Fruit fly (Drosophila melanogaster) whole organism, embryonic: ENCODE measurements around the gene Galphai.
A peak's percentile ranks its signal among the peaks of the same experiment; 100 is the strongest.

Experiments used
- Atf3 ChIP-seq: fragments of 200-800 bp; sonication (Bioruptor generic); optimal IDR thresholded peaks from 3 replicates; lab custom pipeline; 2016; ENCODE audit warnings: missing biosample characterization, missing genetic modification characterization
- CG10267 ChIP-seq: fragments of 200-800 bp; sonication (Bioruptor generic); optimal IDR thresholded peaks from 2 replicates; lab custom pipeline; 2018; ENCODE audit warnings: missing biosample characterization, mild to moderate bottlenecking, missing genetic modification characterization, moderate library complexity
- CG10321 ChIP-seq: fragments of 200-800 bp; sonication (Bioruptor generic); IDR thresholded peaks from 2 replicates; pipeline ENCODE4 v1.3.6; 2022; ENCODE audit warnings: missing biosample characterization, missing genetic modification characterization
- CG10431 ChIP-seq: fragments of 200-800 bp; sonication (Bioruptor generic); optimal IDR thresholded peaks from 3 replicates; lab custom pipeline; 2018; ENCODE audit warnings: missing biosample characterization, mild to moderate bottlenecking, missing genetic modification characterization
- CG10543 ChIP-seq: fragments of 200-800 bp; sonication (Bioruptor generic); optimal IDR thresholded peaks from 3 replicates; lab custom pipeline; 2017; ENCODE audit warnings: missing biosample characterization, mild to moderate bottlenecking, missing genetic modification characterization, moderate library complexity
- CG11504 ChIP-seq: fragments of 200-800 bp; sonication (Bioruptor generic); optimal IDR thresholded peaks from 3 replicates; lab custom pipeline; 2019; ENCODE audit warnings: missing biosample characterization, mild to moderate bottlenecking, missing genetic modification characterization, moderate library complexity
- CG12299 ChIP-seq: fragments of 200-800 bp; sonication (Bioruptor generic); optimal IDR thresholded peaks from 2 replicates; lab custom pipeline; 2018; ENCODE audit warnings: missing biosample characterization, mild to moderate bottlenecking, missing genetic modification characterization
- CG12659 ChIP-seq: fragments of 200-800 bp; sonication (Bioruptor generic); optimal IDR thresholded peaks from 3 replicates; lab custom pipeline; 2017; ENCODE audit warnings: mild to moderate bottlenecking, missing biosample characterization, missing genetic modification reagents, missing genetic modification characterization
- CG13296 ChIP-seq: fragments of 200-800 bp; sonication (Bioruptor generic); optimal IDR thresholded peaks from 3 replicates; lab custom pipeline; 2018; ENCODE audit warnings: missing biosample characterization, mild to moderate bottlenecking, missing genetic modification characterization
- CG15514 ChIP-seq: fragments of 200-800 bp; sonication (Bioruptor generic); optimal IDR thresholded peaks from 3 replicates; lab custom pipeline; 2017; ENCODE audit warnings: missing biosample characterization, missing genetic modification characterization, mild to moderate bottlenecking, moderate library complexity, missing genetic modification reagents
- CG1602 ChIP-seq: fragments of 200-800 bp; sonication (Bioruptor generic); optimal IDR thresholded peaks from 3 replicates; lab custom pipeline; 2016; ENCODE audit warnings: missing biosample characterization, missing genetic modification characterization
- CG16813 ChIP-seq: fragments of 200-800 bp; sonication (Bioruptor generic); IDR thresholded peaks from 3 replicates; pipeline ENCODE4 v1.3.6; 2022; ENCODE audit warnings: missing biosample characterization, missing genetic modification characterization; ENCODE audit not compliant: partially characterized antibody
- CG17186 ChIP-seq: fragments of 200-800 bp; sonication (Bioruptor generic); optimal IDR thresholded peaks from 3 replicates; lab custom pipeline; 2017; ENCODE audit warnings: missing biosample characterization, missing genetic modification reagents, missing genetic modification characterization
- CG17568 ChIP-seq: fragments of 200-800 bp; sonication (Bioruptor generic); optimal IDR thresholded peaks from 2 replicates; lab custom pipeline; 2018; ENCODE audit warnings: missing biosample characterization, mild to moderate bottlenecking, missing genetic modification characterization, moderate library complexity
- CG17912 ChIP-seq: fragments of 200-800 bp; sonication (Bioruptor generic); optimal IDR thresholded peaks from 2 replicates; lab custom pipeline; 2018; ENCODE audit warnings: missing biosample characterization, mild to moderate bottlenecking, missing genetic modification characterization
- CG2199 ChIP-seq: fragments of 200-800 bp; sonication (Bioruptor generic); IDR thresholded peaks from 3 replicates; pipeline ENCODE4 v1.3.6; 2022; ENCODE audit warnings: missing biosample characterization, missing genetic modification characterization
- CG2712 ChIP-seq: fragments of 200-800 bp; optimal IDR thresholded peaks from 3 replicates; lab custom pipeline; 2019; ENCODE audit warnings: missing biosample characterization, mild to moderate bottlenecking, missing genetic modification characterization, moderate library complexity
- CG4424 ChIP-seq: fragments of 200-800 bp; sonication (Bioruptor generic); optimal IDR thresholded peaks from 3 replicates; lab custom pipeline; 2016; ENCODE audit warnings: missing biosample characterization, missing genetic modification characterization
- CG6254 ChIP-seq: fragments of 200-800 bp; sonication (Bioruptor generic); optimal IDR thresholded peaks from 3 replicates; lab custom pipeline; 2017; ENCODE audit warnings: mild to moderate bottlenecking, missing biosample characterization, missing genetic modification reagents, missing genetic modification characterization
- CG9797 ChIP-seq: fragments of 200-800 bp; sonication (Bioruptor generic); optimal IDR thresholded peaks from 3 replicates; lab custom pipeline; 2018; ENCODE audit warnings: missing biosample characterization, mild to moderate bottlenecking, missing genetic modification characterization
- CG9817 ChIP-seq: fragments of 200-800 bp; sonication (Bioruptor generic); optimal IDR thresholded peaks from 2 replicates; lab custom pipeline; 2018; ENCODE audit warnings: missing biosample characterization, mild to moderate bottlenecking, missing genetic modification characterization, moderate library complexity
- CHES-1-like ChIP-seq: fragments of 200-800 bp; sonication (Bioruptor generic); optimal IDR thresholded peaks from 2 replicates; lab custom pipeline; 2016; ENCODE audit warnings: missing biosample characterization, missing genetic modification characterization
- CTCF ChIP-seq: fragments of 200-800 bp; sonication (Bioruptor generic); optimal IDR thresholded peaks from 2 replicates; lab custom pipeline; 2017; ENCODE audit warnings: missing biosample characterization, mild to moderate bottlenecking, missing genetic modification characterization, moderate library complexity
- Dbx ChIP-seq: fragments of 200-800 bp; sonication (Bioruptor generic); IDR thresholded peaks from 3 replicates; pipeline ENCODE4 v1.3.6; 2022; ENCODE audit warnings: missing biosample characterization, missing genetic modification characterization
- Dref ChIP-seq: fragments of 200-800 bp; sonication (Bioruptor generic); IDR thresholded peaks from 2 replicates; pipeline ENCODE4 v1.3.6; 2022; ENCODE audit warnings: missing biosample characterization, missing genetic modification characterization
- Ets65A ChIP-seq: fragments of 200-800 bp; sonication (Bioruptor generic); peaks from one replicate; lab custom pipeline; 2016; ENCODE audit warnings: missing biosample characterization, missing genetic modification characterization
- HmgD ChIP-seq: fragments of 200-800 bp; sonication (Bioruptor generic); optimal IDR thresholded peaks from 3 replicates; lab custom pipeline; 2016; ENCODE audit warnings: missing biosample characterization, missing genetic modification characterization
- HmgZ ChIP-seq: fragments of 200-800 bp; sonication (Bioruptor generic); optimal IDR thresholded peaks from 2 replicates; lab custom pipeline; 2018; ENCODE audit warnings: missing biosample characterization, mild to moderate bottlenecking, missing genetic modification characterization
- Sox100B ChIP-seq: fragments of 200-800 bp; sonication (Bioruptor generic); optimal IDR thresholded peaks from 3 replicates; lab custom pipeline; 2018; ENCODE audit warnings: missing biosample characterization, mild to moderate bottlenecking, missing genetic modification characterization
- abd-A ChIP-seq: fragments of 200-800 bp; sonication (Bioruptor generic); optimal IDR thresholded peaks from 3 replicates; lab custom pipeline; 2019; ENCODE audit warnings: missing biosample characterization, mild to moderate bottlenecking, missing genetic modification characterization, moderate library complexity
- bcd ChIP-seq: fragments of 200-800 bp; sonication (Bioruptor generic); optimal IDR thresholded peaks from 2 replicates; lab custom pipeline; 2017; ENCODE audit warnings: missing biosample characterization, mild to moderate bottlenecking, missing genetic modification characterization
- cas ChIP-seq: fragments of 200-800 bp; sonication (Bioruptor generic); IDR thresholded peaks from 2 replicates; pipeline ENCODE4 v1.3.6; 2022; ENCODE audit warnings: missing biosample characterization, missing genetic modification characterization
- crp ChIP-seq, 2 experiments: fragments of 200-800 bp; sonication (Bioruptor generic); optimal IDR thresholded peaks; 2 replicates in 1 of 2; 3 replicates in 1 of 2; lab custom pipeline; 2017; ENCODE audit warnings: missing biosample characterization in 2 of 2, missing genetic modification characterization in 2 of 2, mild to moderate bottlenecking in 1 of 2, moderate library complexity in 1 of 2
- dimm ChIP-seq: fragments of 200-800 bp; sonication (Bioruptor generic); IDR thresholded peaks from 2 replicates; pipeline ENCODE4 v1.3.6; 2022; ENCODE audit warnings: missing biosample characterization, missing genetic modification characterization
- dpn ChIP-seq, 2 experiments: fragments of 200-800 bp; sonication (Bioruptor generic); optimal IDR thresholded peaks; 3 replicates each; lab custom pipeline; 2016; ENCODE audit warnings: missing biosample characterization in 2 of 2, missing genetic modification characterization in 2 of 2
- eyg ChIP-seq: fragments of 200-800 bp; sonication (Bioruptor generic); optimal IDR thresholded peaks from 3 replicates; lab custom pipeline; 2016; ENCODE audit warnings: missing biosample characterization, missing genetic modification characterization
- gfzf ChIP-seq: fragments of 200-800 bp; sonication (Bioruptor generic); optimal IDR thresholded peaks from 2 replicates; lab custom pipeline; 2016; ENCODE audit warnings: missing biosample characterization, mild to moderate bottlenecking, missing genetic modification characterization, moderate library complexity
- gro ChIP-seq: fragments of 200-800 bp; sonication (Bioruptor generic); optimal IDR thresholded peaks from 2 replicates; lab custom pipeline; 2016; ENCODE audit warnings: missing biosample characterization, missing genetic modification characterization
- gsb-n ChIP-seq: fragments of 200-800 bp; sonication (Bioruptor generic); optimal IDR thresholded peaks from 3 replicates; lab custom pipeline; 2018; ENCODE audit warnings: missing biosample characterization, mild to moderate bottlenecking, missing genetic modification characterization
- hb ChIP-seq: fragments of 200-800 bp; sonication (Bioruptor generic); IDR thresholded peaks from 3 replicates; pipeline ENCODE4 v1.3.6; 2022; ENCODE audit warnings: missing biosample characterization, missing genetic modification characterization; ENCODE audit not compliant: partially characterized antibody
- lab ChIP-seq: fragments of 200-800 bp; sonication (Bioruptor generic); optimal IDR thresholded peaks from 3 replicates; lab custom pipeline; 2017; ENCODE audit warnings: missing biosample characterization, missing genetic modification characterization, mild to moderate bottlenecking, moderate library complexity, missing genetic modification reagents
- nau ChIP-seq: fragments of 200-800 bp; sonication (Bioruptor generic); optimal IDR thresholded peaks from 3 replicates; lab custom pipeline; 2017; ENCODE audit warnings: missing biosample characterization, mild to moderate bottlenecking, missing genetic modification characterization, missing genetic modification reagents
- nmo ChIP-seq: fragments of 200-800 bp; sonication (Bioruptor generic); optimal IDR thresholded peaks from 2 replicates; lab custom pipeline; 2018; ENCODE audit warnings: missing biosample characterization, mild to moderate bottlenecking, missing genetic modification characterization, moderate library complexity
- phol ChIP-seq: fragments of 200-800 bp; sonication (Bioruptor generic); optimal IDR thresholded peaks from 3 replicates; lab custom pipeline; 2018; ENCODE audit warnings: missing biosample characterization, mild to moderate bottlenecking, missing genetic modification characterization, moderate library complexity
- pum ChIP-seq: fragments of 200-800 bp; sonication (Bioruptor generic); optimal IDR thresholded peaks from 2 replicates; lab custom pipeline; 2016; ENCODE audit warnings: missing biosample characterization, missing genetic modification characterization
- repo ChIP-seq: fragments of 200-800 bp; sonication (Bioruptor generic); optimal IDR thresholded peaks from 2 replicates; lab custom pipeline; 2016; ENCODE audit warnings: missing biosample characterization, missing genetic modification characterization
- sim ChIP-seq: fragments of 200-800 bp; sonication (Bioruptor generic); IDR thresholded peaks from 2 replicates; pipeline ENCODE4 v1.3.6; 2022; ENCODE audit warnings: missing biosample characterization, missing genetic modification characterization
- slbo ChIP-seq: fragments of 200-800 bp; sonication (Bioruptor generic); IDR thresholded peaks from 2 replicates; pipeline ENCODE4 v1.3.6; 2022; ENCODE audit warnings: missing biosample characterization, missing genetic modification characterization

Gene Galphai

DNA sequence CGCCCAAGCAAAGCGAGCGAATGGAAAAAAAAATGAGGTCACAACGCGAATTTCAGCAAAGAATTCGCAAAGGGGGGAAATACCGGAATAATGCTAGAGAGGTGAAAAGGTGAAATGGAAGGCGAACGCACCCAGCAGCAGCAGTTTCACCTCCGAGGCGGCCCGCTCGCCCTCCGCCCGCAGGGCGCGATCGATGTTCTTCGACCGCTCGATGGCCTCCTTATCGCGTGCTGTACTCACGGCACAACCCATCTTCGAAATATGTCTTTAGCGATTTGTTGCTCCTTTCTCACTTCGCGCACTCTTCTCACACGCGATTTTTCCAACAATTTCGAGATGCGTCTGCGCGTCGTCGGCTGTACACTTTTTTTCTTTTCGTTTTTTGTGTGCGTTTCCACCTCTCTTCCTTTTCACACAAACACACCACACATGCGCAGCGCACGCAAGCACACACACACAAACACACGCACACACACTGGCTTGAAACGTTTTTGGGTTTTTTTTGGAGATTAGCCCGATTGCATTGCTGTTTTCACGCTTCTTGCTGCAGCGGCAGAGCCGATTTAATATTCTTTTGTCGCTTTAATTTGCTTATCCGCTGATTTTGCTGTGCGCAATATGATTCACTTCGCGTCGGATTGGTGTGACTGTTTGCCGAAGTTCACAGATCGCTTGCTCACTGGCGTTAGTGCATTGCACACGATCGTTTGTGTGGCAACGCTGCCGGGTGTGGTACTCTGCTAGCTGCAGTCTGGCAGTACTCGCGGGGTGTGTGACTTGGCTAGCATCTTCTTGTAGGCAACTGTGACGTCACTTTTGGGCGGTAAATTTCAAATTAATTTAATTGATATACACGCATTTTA lies at the start of gene Galphai (continued):
- TF ChIP-seq phol (tag; lab: Kevin White, UChicago): peak; percentile 73
- TF ChIP-seq CG17186 (GFP tag; lab: Kevin White, UChicago): peak; percentile 94
- TF ChIP-seq Atf3 (GFP tag; lab: Kevin White, UChicago): peak; percentile 1
- peak; percentile 1 for TF ChIP-seq bcd (GFP tag; lab: Kevin White, UChicago)
- peak; percentile 7 for TF ChIP-seq CG13296 (GFP tag; lab: Kevin White, UChicago)
- TF ChIP-seq gsb-n (tag; lab: Kevin White, UChicago): peak; percentile 66
- TF ChIP-seq CG9797 (GFP tag; lab: Kevin White, UChicago): peak; percentile 100
- TF ChIP-seq pum (GFP tag; lab: Kevin White, UChicago): peak; percentile 37
- TF ChIP-seq CG10431 (GFP tag; lab: Kevin White, UChicago): peak; percentile 61
- peak; percentile 65 for TF ChIP-seq CTCF (GFP tag; lab: Kevin White, UChicago)
- peak; percentile 13 for TF ChIP-seq CG10543 (GFP tag; lab: Kevin White, UChicago)
- peak; percentile 72 for TF ChIP-seq CG10267 (tag; lab: Kevin White, UChicago)
- TF ChIP-seq abd-A (tag; lab: Kevin White, UChicago): no peak
- no peak for TF ChIP-seq CG17568 (GFP tag; lab: Kevin White, UChicago)
- TF ChIP-seq Dbx (GFP tag; lab: Robert Waterston, UW): peak; percentile 57; the same call in 1 of the 3 replicates
- TF ChIP-seq Dref (GFP tag; lab: Robert Waterston, UW): peak; percentile 53
- peak; percentile 47 for TF ChIP-seq CG17912 (GFP tag; lab: Kevin White, UChicago)
- TF ChIP-seq CG11504 (tag; lab: Kevin White, UChicago): peak; percentile 37
- peak; percentile 76 for TF ChIP-seq CG12659
- peak; percentile 52 for TF ChIP-seq CG2712
- TF ChIP-seq CG4424 (GFP tag; lab: Kevin White, UChicago): no peak
- peak; percentile 92 for TF ChIP-seq CG15514
- peak; percentile 100 for TF ChIP-seq gfzf (GFP tag; lab: Kevin White, UChicago)
- TF ChIP-seq HmgD (GFP tag; lab: Kevin White, UChicago): peak; percentile 92
- peak; percentile 55 for TF ChIP-seq lab (GFP tag; lab: Kevin White, UChicago)
- peak; percentile 66 for TF ChIP-seq nmo
- TF ChIP-seq CG6254 (GFP tag; lab: Kevin White, UChicago): no peak
- TF ChIP-seq CG16813 (GFP tag; lab: Robert Waterston, UW): peak; percentile 50; the same call in 2 of the 3 replicates
- TF ChIP-seq CG12299 (tag; lab: Kevin White, UChicago): peak; percentile 47
- 0 out of 2 replicates have a peak, but pooled peaks have one; percentile 16 for TF ChIP-seq sim
- TF ChIP-seq CG2199 (GFP tag; lab: Robert Waterston, UW): 0 out of 3 replicates have a peak, but pooled peaks have one; percentile 20
- TF ChIP-seq slbo: peak; percentile 40
- TF ChIP-seq hb (GFP tag; lab: Robert Waterston, UW): no peak
- peak; percentile 28 for TF ChIP-seq CG9817 (tag; lab: Kevin White, UChicago)
- peak; percentile 38 to 45 for TF ChIP-seq dpn (GFP tag; optimal IDR thresholded peaks at IDR 0.05; lab: Kevin White, UChicago)
- TF ChIP-seq Sox100B (GFP tag; lab: Kevin White, UChicago): no peak
- peak; percentile 46 for TF ChIP-seq repo (GFP tag; lab: Kevin White, UChicago)
- TF ChIP-seq CG1602 (GFP tag; lab: Kevin White, UChicago): peak; percentile 6
- peak; percentile 94 for TF ChIP-seq Ets65A
- peak; percentile 37 for TF ChIP-seq gro
- TF ChIP-seq dimm (GFP tag; lab: Robert Waterston, UW): no peak
- peak in 1 of 2 experiments; percentile 33 for TF ChIP-seq crp (GFP tag; optimal IDR thresholded peaks at IDR 0.05; lab: Kevin White, UChicago)
- TF ChIP-seq HmgZ: peak; percentile 92
- TF ChIP-seq nau (GFP tag; lab: Kevin White, UChicago): no peak
- TF ChIP-seq CHES-1-like (GFP tag; lab: Kevin White, UChicago): peak; percentile 55
- TF ChIP-seq cas: 0 out of 2 replicates have a peak, but pooled peaks have one; percentile 12
- TF ChIP-seq CG10321 (GFP tag; lab: Robert Waterston, UW): peak; percentile 49; the same call in 1 of the 2 replicates
- TF ChIP-seq eyg (GFP tag; lab: Kevin White, UChicago): peak; percentile 12
